Fruit fly (Drosophila melanogaster): ENCODE results near the gene SuUR.

SuUR gene

DNA sequence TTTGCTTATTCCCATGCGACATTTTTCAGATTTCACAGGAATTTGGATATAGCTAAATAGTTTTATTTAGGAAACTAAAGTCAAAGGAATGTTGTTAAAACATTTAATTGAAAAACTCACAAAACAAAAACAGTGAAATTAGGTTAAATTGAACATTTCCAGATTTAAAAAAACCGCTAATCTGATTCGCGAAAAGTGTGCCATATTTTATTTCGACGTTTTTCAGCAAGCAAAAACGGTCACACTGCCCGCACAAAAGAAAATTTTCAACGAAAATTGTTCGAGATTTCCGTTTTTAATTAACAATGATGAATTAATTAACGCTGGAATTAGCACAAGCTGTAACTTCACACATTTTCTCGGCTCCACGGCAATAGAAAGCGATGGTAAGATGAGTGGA, 44.7 kb downstream of the SuUR start, which contains the start of the genes CG34012 and emei:
TSS of gene CG34012 (minus strand) at position 52 of the 400 bp plus-strand sequence.
TSS of gene emei (plus strand) at position 237 of the 400 bp plus-strand sequence.
- TF ChIP-seq CG14655 (GFP tag; optimal IDR thresholded peaks at IDR 0.05) = no peak
- TF ChIP-seq fd96Ca (GFP tag; IDR thresholded peaks at IDR 0.05) = no peak
- no peak for TF ChIP-seq Snoo (tag; optimal IDR thresholded peaks at IDR 0.05)
- TF ChIP-seq Pif1A (GFP tag; optimal IDR thresholded peaks at IDR 0.05) = no peak
- no peak for TF ChIP-seq gl (tag; optimal IDR thresholded peaks at IDR 0.05)
- no peak for TF ChIP-seq D1 (tag; optimal IDR thresholded peaks at IDR 0.05)
- no peak for TF ChIP-seq EcR (GFP tag; optimal IDR thresholded peaks at IDR 0.05)
- no peak for TF ChIP-seq CG10348 (GFP tag; IDR thresholded peaks at IDR 0.05)
- no peak for TF ChIP-seq CG13204 (GFP tag; optimal IDR thresholded peaks at IDR 0.05)
- no peak for TF ChIP-seq Ets98B (GFP tag; IDR thresholded peaks at IDR 0.05)
- TF ChIP-seq CG8301 (tag; optimal IDR thresholded peaks at IDR 0.05) = no peak
- TF ChIP-seq CG9948 (tag; optimal IDR thresholded peaks at IDR 0.05) = no peak
- TF ChIP-seq CG8159 (tag; optimal IDR thresholded peaks at IDR 0.05) = no peak
- no peak for TF ChIP-seq rn (GFP tag; IDR thresholded peaks at IDR 0.05)
- TF ChIP-seq CG15710 (tag; optimal IDR thresholded peaks at IDR 0.05) = no peak
- TF ChIP-seq CG34367 (tag; optimal IDR thresholded peaks at IDR 0.05) = no peak

DNA sequence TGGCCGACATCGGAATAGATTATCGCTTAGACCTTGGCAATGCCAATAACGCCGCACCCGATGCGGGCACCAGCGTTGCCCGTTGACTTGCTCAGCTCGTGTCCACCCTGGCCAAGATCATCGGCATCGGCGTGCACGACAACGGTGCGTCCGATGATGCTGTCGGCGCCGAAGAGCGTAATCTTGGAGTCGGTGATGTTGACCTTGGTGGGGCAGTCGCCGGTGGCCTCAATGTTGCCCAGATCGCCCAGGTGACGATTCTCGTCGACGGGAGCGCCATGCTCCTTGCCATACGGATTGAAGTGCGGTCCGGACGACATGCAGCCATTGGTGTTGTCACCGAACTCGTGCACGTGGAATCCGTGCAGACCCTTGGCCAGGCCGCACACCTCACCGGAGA, 47.6 kb downstream of the SuUR start:
- peak; percentile 46; the same call in 1 of the 2 replicates for TF ChIP-seq rn (GFP tag; IDR thresholded peaks at IDR 0.05)
- no peak for TF ChIP-seq CG15710 (tag; optimal IDR thresholded peaks at IDR 0.05)

DNA sequence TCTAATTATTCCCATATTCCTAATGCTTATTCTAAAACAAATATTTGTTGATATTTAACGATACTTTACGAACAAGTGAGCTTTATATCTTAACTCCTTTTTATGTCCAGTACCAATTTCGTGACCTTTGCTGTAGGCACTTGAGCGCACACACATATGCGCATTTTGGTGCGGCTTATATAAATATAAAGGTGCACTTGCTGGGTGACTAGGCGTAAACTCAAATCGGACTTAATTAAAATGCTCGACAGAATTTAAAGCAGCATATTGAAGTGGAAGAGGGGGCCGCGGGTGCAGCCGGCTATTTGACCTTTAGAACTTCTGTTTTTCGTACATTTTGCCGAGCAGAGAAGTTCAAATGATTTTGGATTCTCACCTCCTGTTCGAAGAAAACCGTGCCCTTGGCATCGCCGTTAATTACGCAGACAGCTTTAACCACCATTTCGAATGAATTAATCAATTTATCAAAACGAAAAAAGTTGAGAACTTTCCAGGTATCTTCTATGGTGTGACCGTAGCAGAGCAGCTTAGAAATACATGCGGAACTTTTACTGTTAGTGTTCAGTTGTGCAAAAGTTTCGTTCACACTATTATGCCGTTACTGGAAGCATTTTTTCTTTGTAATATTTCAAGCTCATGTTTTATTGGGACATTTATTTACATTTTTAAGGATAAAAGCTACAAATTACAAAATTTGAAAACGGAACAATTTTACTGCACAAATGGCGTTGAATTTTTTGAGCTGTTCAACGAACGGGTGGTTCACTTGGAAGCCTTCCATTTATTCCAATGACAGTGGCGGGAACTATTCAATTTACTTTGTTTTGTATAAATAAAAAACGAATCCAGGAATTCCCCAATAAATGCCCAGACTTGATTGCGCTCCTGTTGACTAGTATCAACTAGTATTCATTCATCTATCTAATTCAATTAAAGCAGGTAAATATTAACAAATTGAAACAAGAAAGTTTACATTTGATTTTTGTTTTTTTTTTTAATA, 48.7 kb downstream of the SuUR start, which contains the start of gene Sod1:
TSS of gene Sod1 (minus strand) at position 543 of the 1,000 bp plus-strand sequence.
- TF ChIP-seq Ets98B (GFP tag; IDR thresholded peaks at IDR 0.05) (peak; percentile 58; the same call in 1 of the 2 replicates), CG12605 (GFP tag; IDR thresholded peaks at IDR 0.05) (peak; percentile 63), CG8301 (tag; optimal IDR thresholded peaks at IDR 0.05) (peak; percentile 46), CG4496 (GFP tag; IDR thresholded peaks at IDR 0.05) (peak; percentile 62; the same call in 1 of the 3 replicates), CG10348 (GFP tag; IDR thresholded peaks at IDR 0.05) (no peak), Pif1B (GFP tag; optimal IDR thresholded peaks at IDR 0.05) (peak; percentile 51), CG13204 (GFP tag; optimal IDR thresholded peaks at IDR 0.05) (no peak), EcR (GFP tag; optimal IDR thresholded peaks at IDR 0.05) (peak; percentile 78), CG15710 (tag; optimal IDR thresholded peaks at IDR 0.05) (peak; percentile 41), CG9948 (tag; optimal IDR thresholded peaks at IDR 0.05) (no peak), Snoo (tag; optimal IDR thresholded peaks at IDR 0.05) (peak; percentile 65), CG32121 (GFP tag; IDR thresholded peaks at IDR 0.05) (no peak), rn (GFP tag; IDR thresholded peaks at IDR 0.05) (no peak), fd96Ca (GFP tag; IDR thresholded peaks at IDR 0.05) (no peak), D1 (tag; optimal IDR thresholded peaks at IDR 0.05) (no peak), Pif1A (GFP tag; optimal IDR thresholded peaks at IDR 0.05) (peak; percentile 74), CG34367 (tag; optimal IDR thresholded peaks at IDR 0.05) (peak; percentile 53), CG8159 (tag; optimal IDR thresholded peaks at IDR 0.05) (peak; percentile 41), CG14655 (GFP tag; optimal IDR thresholded peaks at IDR 0.05) (no peak), gl (tag; optimal IDR thresholded peaks at IDR 0.05) (peak; percentile 76), CG17806 (tag; optimal IDR thresholded peaks at IDR 0.05) (no peak)

- TF ChIP-seq CG10348 (GFP tag; IDR thresholded peaks at IDR 0.05) (no peak), CG12605 (GFP tag; IDR thresholded peaks at IDR 0.05) (no peak), CG9948 (tag; optimal IDR thresholded peaks at IDR 0.05) (no peak), CG34367 (tag; optimal IDR thresholded peaks at IDR 0.05) (no peak), CG8301 (tag; optimal IDR thresholded peaks at IDR 0.05) (no peak), CG17806 (tag; optimal IDR thresholded peaks at IDR 0.05) (no peak), Ets98B (GFP tag; IDR thresholded peaks at IDR 0.05) (no peak), Pif1B (GFP tag; optimal IDR thresholded peaks at IDR 0.05) (no peak), CG32121 (GFP tag; IDR thresholded peaks at IDR 0.05) (no peak), D1 (tag; optimal IDR thresholded peaks at IDR 0.05) (no peak), EcR (GFP tag; optimal IDR thresholded peaks at IDR 0.05) (no peak), rn (GFP tag; IDR thresholded peaks at IDR 0.05) (no peak), Snoo (tag; optimal IDR thresholded peaks at IDR 0.05) (no peak), Pif1A (GFP tag; optimal IDR thresholded peaks at IDR 0.05) (no peak), CG14655 (GFP tag; optimal IDR thresholded peaks at IDR 0.05) (no peak)
Observed at dm6 chr3L:11117733-11118132, 52.9 kb downstream of the SuUR start.
